Worm (Caenorhabditis elegans) whole organism, L4 larva: Measurements from ENCODE around the gene C49F8.15.

ENCODE experiments used
- D1046.2 ChIP-seq: fragments of 200-800 bp; sonication (Bioruptor generic); IDR thresholded peaks from 2 replicates; pipeline ENCODE4 v1.3.6; 2022; ENCODE audit warnings: missing genetic modification characterization, missing compliant biosample characterization
- F37D6.2 ChIP-seq: sonication (generic microtip); optimal IDR thresholded peaks from 2 replicates; lab custom pipeline; 2016; ENCODE audit warnings: mild to moderate bottlenecking, missing genetic modification characterization, missing compliant biosample characterization
- F49E8.2 ChIP-seq: sonication (generic microtip); optimal IDR thresholded peaks from 2 replicates; lab custom pipeline; 2016; ENCODE audit warnings: missing compliant biosample characterization, mild to moderate bottlenecking, missing genetic modification characterization, borderline replicate concordance
- R02D3.7 ChIP-seq: fragments of 150-350 bp; sonication (generic microtip); optimal IDR thresholded peaks from 3 replicates; lab custom pipeline; 2014; ENCODE audit warnings: missing biosample characterization, missing genetic modification characterization
- Y48G9A.11 ChIP-seq: fragments of 200-800 bp; sonication (Bioruptor generic); IDR thresholded peaks from 2 replicates; pipeline ENCODE4 v1.3.6; 2022; ENCODE audit warnings: missing genetic modification reagents, missing genetic modification characterization, missing compliant biosample characterization
- ZK337.2 ChIP-seq: fragments of 200-800 bp; sonication (Bioruptor generic); IDR thresholded peaks from 2 replicates; pipeline ENCODE4 v1.3.6; 2022; ENCODE audit warnings: missing genetic modification reagents, missing genetic modification characterization, missing compliant biosample characterization
- aly-2 ChIP-seq: sonication (generic microtip); optimal IDR thresholded peaks from 2 replicates; lab custom pipeline; 2018; ENCODE audit warnings: missing biosample characterization, missing genetic modification characterization
- ama-1 ChIP-seq: fragments of 150-350 bp; optimal IDR thresholded peaks from 2 replicates; lab custom pipeline; 2014; ENCODE audit warnings: inconsistent platforms, mixed read lengths
- attf-4 ChIP-seq: sonication (generic microtip); optimal IDR thresholded peaks from 3 replicates; lab custom pipeline; 2017; ENCODE audit warnings: missing biosample characterization, missing genetic modification characterization
- ceh-62 ChIP-seq: sonication (generic microtip); optimal IDR thresholded peaks from 2 replicates; lab custom pipeline; 2017; ENCODE audit warnings: missing biosample characterization, missing genetic modification characterization
- ceh-82 ChIP-seq: sonication (generic microtip); optimal IDR thresholded peaks from 2 replicates; lab custom pipeline; 2017; ENCODE audit warnings: missing biosample characterization, missing genetic modification characterization
- daf-8 ChIP-seq: fragments of 200-800 bp; sonication (Bioruptor generic); IDR thresholded peaks from 2 replicates; pipeline ENCODE4 v1.3.6; 2022; ENCODE audit warnings: missing genetic modification characterization, missing compliant biosample characterization
- dmd-6 ChIP-seq: fragments of 200-800 bp; sonication (Bioruptor generic); IDR thresholded peaks from 2 replicates; pipeline ENCODE4 v1.3.6; 2022; ENCODE audit warnings: missing genetic modification reagents, missing genetic modification characterization, missing compliant biosample characterization
- dpl-1 ChIP-seq: fragments of 150-350 bp; optimal IDR thresholded peaks from 2 replicates; lab custom pipeline; 2014; ENCODE audit warnings: missing biosample characterization, missing genetic modification reagents, missing genetic modification characterization
- egl-27 ChIP-seq: sonication (generic microtip); optimal IDR thresholded peaks from 3 replicates; lab custom pipeline; 2017; ENCODE audit warnings: missing biosample characterization, missing genetic modification reagents, missing genetic modification characterization
- gei-8 ChIP-seq: fragments of 200-800 bp; sonication (Bioruptor generic); optimal IDR thresholded peaks from 2 replicates; lab custom pipeline; 2018; ENCODE audit warnings: mild to moderate bottlenecking, missing genetic modification characterization, missing compliant biosample characterization
- hif-1 ChIP-seq, 2 experiments: sonication (generic microtip); optimal IDR thresholded peaks; 2 replicates each; lab custom pipeline; 2016 to 2017; ENCODE audit warnings: missing compliant biosample characterization in 2 of 2, missing genetic modification characterization in 2 of 2, missing genetic modification reagents in 2 of 2, missing genotype in 2 of 2, mild to moderate bottlenecking in 1 of 2
- hlh-11 ChIP-seq: fragments of 200-800 bp; sonication (Bioruptor generic); optimal IDR thresholded peaks from 2 replicates; lab custom pipeline; 2018; ENCODE audit warnings: mild to moderate bottlenecking, missing genetic modification characterization, missing compliant biosample characterization
- hlh-30 ChIP-seq: sonication (generic microtip); optimal IDR thresholded peaks from 2 replicates; lab custom pipeline; 2017; ENCODE audit warnings: antibody characterized with exemption, mild to moderate bottlenecking, missing genetic modification characterization, missing compliant biosample characterization; ENCODE audit not compliant: insufficient read depth
- jun-1 ChIP-seq: fragments of 150-350 bp; optimal IDR thresholded peaks from 2 replicates; lab custom pipeline; 2014; ENCODE audit warnings: missing biosample characterization, missing genetic modification reagents, missing genetic modification characterization
- lim-7 ChIP-seq: fragments of 200-800 bp; sonication (Bioruptor generic); IDR thresholded peaks from 2 replicates; pipeline ENCODE4 v1.3.6; 2022; ENCODE audit warnings: missing genetic modification characterization, missing compliant biosample characterization
- lin-1 ChIP-seq: fragments of 200-800 bp; sonication (Bioruptor generic); IDR thresholded peaks from 2 replicates; pipeline ENCODE4 v1.3.6; 2022; ENCODE audit warnings: missing genetic modification reagents, missing genetic modification characterization, missing compliant biosample characterization
- lin-38 ChIP-seq: fragments of 200-800 bp; sonication (Bioruptor generic); IDR thresholded peaks from 2 replicates; pipeline ENCODE4 v1.3.6; 2022; ENCODE audit warnings: missing genetic modification reagents, missing genetic modification characterization, missing compliant biosample characterization
- madf-9 ChIP-seq: fragments of 200-800 bp; sonication (Bioruptor generic); conservative IDR thresholded peaks from 2 replicates; pipeline ENCODE4 v1.3.6; 2022; ENCODE audit warnings: missing genetic modification reagents, missing genetic modification characterization, missing compliant biosample characterization
- mdl-1 ChIP-seq, 2 experiments: fragments of 150-350 bp in 1 of 2; sonication (generic microtip) in 1 of 2; optimal IDR thresholded peaks; 2 replicates each; lab custom pipeline; 2014 to 2017; ENCODE audit warnings: missing biosample characterization in 2 of 2, missing genetic modification characterization in 2 of 2
- mdt-29 ChIP-seq: fragments of 200-800 bp; sonication (Bioruptor generic); IDR thresholded peaks from 2 replicates; pipeline ENCODE4 v1.3.6; 2022; ENCODE audit warnings: missing genetic modification reagents, missing genetic modification characterization, missing compliant biosample characterization
- mes-2 ChIP-seq: sonication (generic microtip); optimal IDR thresholded peaks from 2 replicates; lab custom pipeline; 2016; ENCODE audit warnings: missing genotype, mild to moderate bottlenecking, missing genetic modification characterization, missing compliant biosample characterization; ENCODE audit not compliant: poor library complexity, severe bottlenecking
- mxl-2 ChIP-seq: fragments of 200-800 bp; sonication (Bioruptor generic); conservative IDR thresholded peaks from 2 replicates; pipeline ENCODE4 v1.3.6; 2022; ENCODE audit warnings: missing genetic modification reagents, missing genetic modification characterization, missing compliant biosample characterization
- mxl-3 ChIP-seq: fragments of 200-800 bp; sonication (Bioruptor generic); optimal IDR thresholded peaks from 2 replicates; lab custom pipeline; 2018; ENCODE audit warnings: mild to moderate bottlenecking, missing genetic modification characterization, missing compliant biosample characterization
- nhr-28 ChIP-seq: fragments of 150-350 bp; optimal IDR thresholded peaks from 2 replicates; lab custom pipeline; 2014; ENCODE audit warnings: missing biosample characterization, missing genetic modification characterization
- nhr-41 ChIP-seq: fragments of 200-800 bp; sonication (Bioruptor generic); IDR thresholded peaks from 2 replicates; pipeline ENCODE4 v1.3.6; 2022; ENCODE audit warnings: missing genetic modification reagents, missing genetic modification characterization, missing compliant biosample characterization
- nhr-42 ChIP-seq: fragments of 200-800 bp; sonication (Bioruptor generic); IDR thresholded peaks from 2 replicates; pipeline ENCODE4 v1.3.6; 2022; ENCODE audit warnings: missing genetic modification characterization, missing compliant biosample characterization
- nhr-48 ChIP-seq: sonication (generic microtip); optimal IDR thresholded peaks from 2 replicates; lab custom pipeline; 2016; ENCODE audit warnings: mild to moderate bottlenecking, missing genetic modification characterization, missing compliant biosample characterization
- nhr-6 ChIP-seq: fragments of 150-350 bp; optimal IDR thresholded peaks from 2 replicates; lab custom pipeline; 2014; ENCODE audit warnings: missing biosample characterization, missing genetic modification characterization
- sdz-12 ChIP-seq: fragments of 200-800 bp; sonication (Bioruptor generic); optimal IDR thresholded peaks from 2 replicates; lab custom pipeline; 2018; ENCODE audit warnings: mild to moderate bottlenecking, missing genetic modification characterization, missing compliant biosample characterization
- spr-1 ChIP-seq: sonication (generic microtip); optimal IDR thresholded peaks from 2 replicates; lab custom pipeline; 2016; ENCODE audit warnings: mild to moderate bottlenecking, missing genetic modification characterization, missing compliant biosample characterization
- unc-62 ChIP-seq, 3 experiments: fragments of 150-350 bp in 1 of 3; sonication (generic microtip); optimal IDR thresholded peaks in 2 of 3; peaks in 1 of 3; 1 replicate in 1 of 3; 2 replicates in 2 of 3; lab custom pipeline; 2014 to 2017; ENCODE audit warnings: missing biosample characterization in 3 of 3, missing genetic modification characterization in 3 of 3, missing genetic modification reagents in 3 of 3, missing genotype in 1 of 3
- zfp-3 ChIP-seq: fragments of 200-800 bp; sonication (Bioruptor generic); conservative IDR thresholded peaks from 2 replicates; pipeline ENCODE4 v1.3.6; 2022; ENCODE audit warnings: missing genetic modification reagents, missing genetic modification characterization, missing compliant biosample characterization
- ztf-11 ChIP-seq: fragments of 150-350 bp; optimal IDR thresholded peaks from 2 replicates; lab custom pipeline; 2014; ENCODE audit warnings: missing biosample characterization, missing genetic modification characterization

The C49F8.15 gene

ce11 chrX:13358573-13358972 lies 3.8 kb downstream of the C49F8.15 start (continued):
- peak; percentile 98 for TF ChIP-seq nhr-48 (tag; lab: Kevin White, UChicago)
- no peak for TF ChIP-seq D1046.2 (GFP tag; lab: Robert Waterston, UW)
- TF ChIP-seq attf-4 (tag; lab: Kevin White, UChicago): no peak
- TF ChIP-seq unc-62 (GFP tag; optimal IDR thresholded peaks at IDR 0.05 in 1 of 2; lab: Kevin White, UChicago): peak in 1 of 2 experiments; percentile 98
- TF ChIP-seq unc-62 (tag; optimal IDR thresholded peaks at IDR 0.05; lab: Kevin White, UChicago): no peak
- TF ChIP-seq ceh-82 (tag; lab: Kevin White, UChicago): no peak
- TF ChIP-seq mxl-2: peak; percentile 99
- no peak for TF ChIP-seq ztf-11 (tag; lab: Kevin White, UChicago)
- no peak for TF ChIP-seq F37D6.2 (tag; lab: Kevin White, UChicago)
- no peak for TF ChIP-seq Y48G9A.11 (GFP tag; lab: Robert Waterston, UW)
- no peak for TF ChIP-seq R02D3.7 (tag; lab: Kevin White, UChicago)
- TF ChIP-seq spr-1 (tag; lab: Kevin White, UChicago): no peak
- peak; percentile 76 for TF ChIP-seq lin-1 (GFP tag; lab: Robert Waterston, UW)
- TF ChIP-seq dpl-1 (GFP tag; lab: Kevin White, UChicago): peak; percentile 13
- TF ChIP-seq F49E8.2 (tag; lab: Kevin White, UChicago): no peak
- TF ChIP-seq nhr-42: peak; percentile 68; the same call in 1 of the 2 replicates
- TF ChIP-seq ama-1 (lab: Kevin White, UChicago): no peak
- no peak for TF ChIP-seq daf-8 (GFP tag; lab: Robert Waterston, UW)
- TF ChIP-seq ZK337.2: no peak
- peak; percentile 78 for TF ChIP-seq nhr-6 (tag; lab: Kevin White, UChicago)
- no peak for TF ChIP-seq jun-1 (tag; lab: Kevin White, UChicago)
- peak; percentile 98 for TF ChIP-seq hlh-30
- peak; percentile 77 for TF ChIP-seq egl-27 (tag; lab: Kevin White, UChicago)
- peak; percentile 53 to 96 for TF ChIP-seq hif-1 (tag; optimal IDR thresholded peaks at IDR 0.05; lab: Kevin White, UChicago)
- TF ChIP-seq sdz-12 (GFP tag; lab: Kevin White, UChicago): no peak
- 0 out of 2 replicates have a peak, but pooled peaks have one; percentile 34 for TF ChIP-seq madf-9
- no peak for TF ChIP-seq nhr-41 (GFP tag; lab: Robert Waterston, UW)
- TF ChIP-seq ceh-62: no peak
- no peak for TF ChIP-seq mdt-29 (GFP tag; lab: Robert Waterston, UW)
- no peak for TF ChIP-seq aly-2 (tag; lab: Kevin White, UChicago)
- TF ChIP-seq lim-7 (GFP tag; lab: Robert Waterston, UW): no peak
- peak; percentile 23 for TF ChIP-seq mes-2 (tag; lab: Kevin White, UChicago)
- peak; percentile 89 for TF ChIP-seq gei-8 (GFP tag; lab: Kevin White, UChicago)
- TF ChIP-seq dmd-6 (GFP tag; lab: Robert Waterston, UW): peak; percentile 99

- TF ChIP-seq hlh-30 (peak; percentile 54), hlh-11 (tag; lab: Kevin White, UChicago) (peak; percentile 12), nhr-48 (tag; lab: Kevin White, UChicago) (peak; percentile 32), zfp-3 (GFP tag; lab: Robert Waterston, UW) (no peak), nhr-28 (peak; percentile 60), lin-38 (no peak), mxl-3 (GFP tag; lab: Kevin White, UChicago) (peak; percentile 45), mdl-1 (tag; optimal IDR thresholded peaks at IDR 0.05; lab: Kevin White, UChicago) (peak in 1 of 2 experiments; percentile 48)
Observed at ce11 chrX:13357673-13358072, 4.7 kb downstream of the C49F8.15 start.
